Worm (Caenorhabditis elegans): ENCODE data around the gene col-172.

- TF ChIP-seq hlh-13 (GFP tag; optimal IDR thresholded peaks at IDR 0.05), result no peak
- no peak for TF ChIP-seq pqm-1 (tag; optimal IDR thresholded peaks at IDR 0.05)
- TF ChIP-seq ahr-1 (tag; optimal IDR thresholded peaks at IDR 0.05), result no peak
- no peak for TF ChIP-seq rnt-1 (tag; optimal IDR thresholded peaks at IDR 0.05)
- TF ChIP-seq ceh-22 (tag; optimal IDR thresholded peaks at IDR 0.05), result no peak
- no peak for TF ChIP-seq tbx-7 (tag; optimal IDR thresholded peaks at IDR 0.05)
- no peak for TF ChIP-seq fkh-6 (tag; optimal IDR thresholded peaks at IDR 0.05)
- TF ChIP-seq tbx-2 (tag; optimal IDR thresholded peaks at IDR 0.05), result no peak
- TF ChIP-seq ceh-6 (GFP tag; optimal IDR thresholded peaks at IDR 0.05), result no peak
- TF ChIP-seq fkh-10 (GFP tag; optimal IDR thresholded peaks at IDR 0.05), result no peak
- no peak for TF ChIP-seq pag-3 (tag; optimal IDR thresholded peaks at IDR 0.05; ENCODE audit: borderline replicate concordance)
- TF ChIP-seq lim-6 (tag; optimal IDR thresholded peaks at IDR 0.05), result no peak
- TF ChIP-seq dmd-4 (tag; optimal IDR thresholded peaks at IDR 0.05; ENCODE audit: borderline replicate concordance), result no peak
- no peak for TF ChIP-seq F13H6.1 (tag; optimal IDR thresholded peaks at IDR 0.05)
These were observed 20.7 kb downstream of the col-172 start, which contains the start of gene F38B6.3 for ce11 chrX:6693331-6693730.

All from whole organism, late embryonic.